Worm (Caenorhabditis elegans) whole organism, L3 larva: Measurements from ENCODE around the gene Y43F8B.28.
A peak's percentile ranks its signal among the peaks of the same experiment; 100 is the strongest.

ENCODE experiments used
- ZK546.5 ChIP-seq: sonication (generic microtip); optimal IDR thresholded peaks from 2 replicates; lab custom pipeline; 2017; ENCODE audit warnings: missing biosample characterization, missing genetic modification characterization
- ama-1 ChIP-seq: fragments of 150-350 bp; optimal IDR thresholded peaks from 2 replicates; lab custom pipeline; 2018
- ceh-16 ChIP-seq: sonication (generic microtip); optimal IDR thresholded peaks from 2 replicates; lab custom pipeline; 2017; ENCODE audit warnings: missing biosample characterization, missing genetic modification characterization
- ceh-82 ChIP-seq: fragments of 150-350 bp; optimal IDR thresholded peaks from 2 replicates; lab custom pipeline; 2014; ENCODE audit warnings: missing biosample characterization, missing genetic modification characterization
- ceh-9 ChIP-seq: sonication (generic microtip); optimal IDR thresholded peaks from 2 replicates; lab custom pipeline; 2018; ENCODE audit warnings: missing biosample characterization, missing genetic modification characterization
- daf-12 ChIP-seq: fragments of 150-350 bp; optimal IDR thresholded peaks from 2 replicates; lab custom pipeline; 2014; ENCODE audit warnings: missing biosample characterization, missing genetic modification reagents, missing genetic modification characterization
- egl-27 ChIP-seq: sonication (generic microtip); optimal IDR thresholded peaks from 4 replicates; lab custom pipeline; 2017; ENCODE audit warnings: missing biosample characterization, missing genetic modification reagents, missing genetic modification characterization
- egl-5 ChIP-seq: fragments of 150-350 bp; optimal IDR thresholded peaks from 2 replicates; lab custom pipeline; 2017; ENCODE audit warnings: missing biosample characterization, missing genetic modification reagents, missing genetic modification characterization, inconsistent platforms
- elt-2 ChIP-seq: sonication (generic microtip); optimal IDR thresholded peaks from 2 replicates; lab custom pipeline; 2016; ENCODE audit warnings: missing genetic modification reagents, mild to moderate bottlenecking, missing genetic modification characterization, missing compliant biosample characterization
- hmg-11 ChIP-seq: sonication (generic microtip); optimal IDR thresholded peaks from 2 replicates; lab custom pipeline; 2016; ENCODE audit warnings: missing genetic modification characterization, missing compliant biosample characterization
- lsy-12 ChIP-seq: sonication (generic microtip); optimal IDR thresholded peaks from 2 replicates; lab custom pipeline; 2016; ENCODE audit warnings: mild to moderate bottlenecking, missing genetic modification characterization, missing compliant biosample characterization
- nfya-1 ChIP-seq: sonication (generic microtip); optimal IDR thresholded peaks from 2 replicates; lab custom pipeline; 2017; ENCODE audit warnings: missing genetic modification characterization, mild to moderate bottlenecking, missing compliant biosample characterization, antibody characterized with exemption, moderate library complexity; ENCODE audit not compliant: insufficient read depth
- nhr-23 ChIP-seq: fragments of 150-350 bp; optimal IDR thresholded peaks from 2 replicates; lab custom pipeline; 2014; ENCODE audit warnings: missing biosample characterization, missing genetic modification reagents, missing genetic modification characterization
- nhr-237 ChIP-seq: fragments of 150-350 bp; optimal IDR thresholded peaks from 2 replicates; lab custom pipeline; 2014; ENCODE audit warnings: missing biosample characterization, missing genetic modification characterization
- nhr-28 ChIP-seq: fragments of 150-350 bp; optimal IDR thresholded peaks from 2 replicates; lab custom pipeline; 2014; ENCODE audit warnings: missing biosample characterization, missing genetic modification characterization
- nhr-43 ChIP-seq: sonication (generic microtip); optimal IDR thresholded peaks from 2 replicates; lab custom pipeline; 2016; ENCODE audit warnings: mild to moderate bottlenecking, missing genetic modification characterization, missing compliant biosample characterization; ENCODE audit not compliant: poor library complexity, severe bottlenecking
- nhr-67 ChIP-seq: fragments of 150-350 bp; optimal IDR thresholded peaks from 2 replicates; lab custom pipeline; 2014; ENCODE audit warnings: missing biosample characterization, missing genetic modification characterization
- nhr-77 ChIP-seq: fragments of 150-350 bp; optimal IDR thresholded peaks from 2 replicates; lab custom pipeline; 2014; ENCODE audit warnings: missing biosample characterization, missing genetic modification characterization
- pha-4 ChIP-seq: fragments of 150-350 bp; optimal IDR thresholded peaks from 2 replicates; lab custom pipeline; 2014; ENCODE audit warnings: missing biosample characterization, missing genetic modification reagents, missing genetic modification characterization
- pqm-1 ChIP-seq: fragments of 150-350 bp; optimal IDR thresholded peaks from 2 replicates; lab custom pipeline; 2017; ENCODE audit warnings: missing biosample characterization, missing genetic modification characterization, inconsistent platforms
- sea-2 ChIP-seq: fragments of 150-350 bp; sonication (generic microtip); optimal IDR thresholded peaks from 4 replicates; lab custom pipeline; 2014; ENCODE audit warnings: missing biosample characterization, missing genetic modification reagents, missing genetic modification characterization
- skn-1 ChIP-seq: fragments of 150-350 bp; optimal IDR thresholded peaks from 2 replicates; lab custom pipeline; 2014; ENCODE audit warnings: missing biosample characterization, missing genetic modification characterization
- tbx-2 ChIP-seq: sonication (generic microtip); optimal IDR thresholded peaks from 2 replicates; lab custom pipeline; 2016; ENCODE audit warnings: mild to moderate bottlenecking, missing genetic modification characterization, missing compliant biosample characterization
- unc-62 ChIP-seq: fragments of 150-350 bp; sonication (generic microtip); optimal IDR thresholded peaks from 4 replicates; lab custom pipeline; 2014; ENCODE audit warnings: missing biosample characterization, missing genetic modification reagents, missing genetic modification characterization
- ztf-11 ChIP-seq: fragments of 150-350 bp; optimal IDR thresholded peaks from 2 replicates; lab custom pipeline; 2014; ENCODE audit warnings: missing biosample characterization, missing genetic modification characterization
- ztf-4 ChIP-seq: fragments of 150-350 bp; optimal IDR thresholded peaks from 2 replicates; lab custom pipeline; 2014; ENCODE audit warnings: missing biosample characterization, missing genetic modification characterization

The Y43F8B.28 gene

ce11 chrV:19485261-19485660, at the start of gene Y43F8B.28:
TSS of gene Y43F8B.28 (plus strand) at chrV:19485319.
- TF ChIP-seq skn-1 (tag; lab: Kevin White, UChicago) (no peak), nhr-28 (no peak), ama-1 (lab: Kevin White, UChicago) (no peak), ceh-9 (tag; lab: Kevin White, UChicago) (no peak)

- TF ChIP-seq nhr-28 (no peak), elt-2 (tag; lab: Kevin White, UChicago) (peak; percentile 49)
These were observed 48.8 kb upstream of the Y43F8B.28 start, which contains the start of gene C25F9.14 for ce11 chrV:19436307-19436706. TSS of gene C25F9.14 (plus strand) at chrV:19436484.

- TF ChIP-seq elt-2 (tag; lab: Kevin White, UChicago): peak; percentile 30
- no peak for TF ChIP-seq ceh-16 (tag; lab: Kevin White, UChicago)
These were observed 41.5 kb upstream of the Y43F8B.28 start for ce11 chrV:19443599-19443998.

- no peak for TF ChIP-seq unc-62 (GFP tag; lab: Kevin White, UChicago)
- TF ChIP-seq pqm-1 (tag; lab: Kevin White, UChicago): peak; percentile 24
- TF ChIP-seq elt-2 (tag; lab: Kevin White, UChicago): peak; percentile 67
- TF ChIP-seq nhr-77 (tag; lab: Kevin White, UChicago): no peak
These were observed 39.7 kb upstream of the Y43F8B.28 start, which contains the start of gene M04C3.1 for ce11 chrV:19445442-19445841. TSS of gene M04C3.1 (minus strand) at chrV:19445605.

- no peak for TF ChIP-seq skn-1 (tag; lab: Kevin White, UChicago)
- no peak for TF ChIP-seq nhr-23 (tag; lab: Kevin White, UChicago)
- TF ChIP-seq ztf-11 (tag; lab: Kevin White, UChicago): no peak
- TF ChIP-seq egl-27 (tag; lab: Kevin White, UChicago): no peak
- TF ChIP-seq daf-12 (tag; lab: Kevin White, UChicago): no peak
- no peak for TF ChIP-seq egl-5 (tag; lab: Kevin White, UChicago)
These were observed 36.3 kb upstream of the Y43F8B.28 start, which contains the start of gene M04C3.2 for ce11 chrV:19448805-19449204. TSS of gene M04C3.2 (minus strand) at chrV:19448905.

ce11 chrV:19449544-19449943, 35.6 kb upstream of the Y43F8B.28 start, which contains the start of gene M04C3.5:
TSS of gene M04C3.5 (plus strand) at chrV:19449733.
- TF ChIP-seq nhr-28: no peak
- TF ChIP-seq pqm-1 (tag; lab: Kevin White, UChicago): peak; percentile 14
- no peak for TF ChIP-seq tbx-2 (tag; lab: Kevin White, UChicago)
- TF ChIP-seq lsy-12 (tag; lab: Kevin White, UChicago): no peak
- no peak for TF ChIP-seq hmg-11
- peak; percentile 67 for TF ChIP-seq elt-2 (tag; lab: Kevin White, UChicago)
- TF ChIP-seq ztf-11 (tag; lab: Kevin White, UChicago): no peak
- TF ChIP-seq, all 47 proteins: peak for 2

ce11 chrV:19455650-19456049, 29.5 kb upstream of the Y43F8B.28 start, which contains the start of the genes Y43F8B.13 and Y43F8B.14:
TSS of gene Y43F8B.13 (plus strand) at chrV:19455950.
TSS of gene Y43F8B.14 (minus strand) at chrV:19455971.
- TF ChIP-seq nfya-1 (tag; lab: Kevin White, UChicago) (no peak), pha-4 (no peak), elt-2 (tag; lab: Kevin White, UChicago) (peak; percentile 4), ceh-82 (no peak)

- TF ChIP-seq elt-2 (tag; lab: Kevin White, UChicago) (peak; percentile 14), nhr-43 (tag; lab: Kevin White, UChicago) (no peak)
These were observed 28.0 kb upstream of the Y43F8B.28 start, which contains the start of gene Y43F8B.24 for ce11 chrV:19457120-19457519. TSS of gene Y43F8B.24 (plus strand) at chrV:19457420.

- TF ChIP-seq elt-2 (tag; lab: Kevin White, UChicago) (peak; percentile 56), pqm-1 (tag; lab: Kevin White, UChicago) (peak; percentile 8)
These were observed 25.6 kb upstream of the Y43F8B.28 start for ce11 chrV:19459501-19459900.

ce11 chrV:19462020-19462419, 23.1 kb upstream of the Y43F8B.28 start, which contains the start of gene Y43F8B.15:
TSS of gene Y43F8B.15 (minus strand) at chrV:19462120.
- TF ChIP-seq nhr-237 (tag; lab: Kevin White, UChicago) (no peak), ceh-16 (tag; lab: Kevin White, UChicago) (no peak), ztf-11 (tag; lab: Kevin White, UChicago) (no peak), ztf-4 (tag; lab: Kevin White, UChicago) (no peak), nhr-28 (no peak), nhr-43 (tag; lab: Kevin White, UChicago) (no peak), sea-2 (no peak), nfya-1 (tag; lab: Kevin White, UChicago) (no peak), tbx-2 (tag; lab: Kevin White, UChicago) (no peak), elt-2 (tag; lab: Kevin White, UChicago) (no peak), ZK546.5 (tag; lab: Kevin White, UChicago) (no peak), nhr-67 (no peak), egl-5 (tag; lab: Kevin White, UChicago) (no peak), skn-1 (tag; lab: Kevin White, UChicago) (no peak), hmg-11 (no peak)
